Fruit fly (Drosophila melanogaster) whole organism, embryonic: Measurements from ENCODE around the gene GAPcenA.

Experiments used
- Adf1 ChIP-seq: fragments of 200-800 bp; sonication (Bioruptor generic); IDR thresholded peaks from 2 replicates; pipeline ENCODE4 v1.3.6; 2022; ENCODE audit warnings: missing biosample characterization, missing genetic modification characterization
- Asciz ChIP-seq: fragments of 200-800 bp; sonication (Bioruptor generic); optimal IDR thresholded peaks from 2 replicates; lab custom pipeline; 2017; ENCODE audit warnings: missing biosample characterization, mild to moderate bottlenecking, missing genetic modification characterization, missing genetic modification reagents
- BEAF-32 ChIP-seq: fragments of 200-800 bp; sonication (Bioruptor generic); optimal IDR thresholded peaks from 3 replicates; lab custom pipeline; 2017; ENCODE audit warnings: missing biosample characterization, missing genetic modification characterization, mild to moderate bottlenecking, moderate library complexity, missing genetic modification reagents
- CG11456 ChIP-seq: fragments of 200-800 bp; sonication (Bioruptor generic); IDR thresholded peaks from 3 replicates; pipeline ENCODE4 v1.3.6; 2022; ENCODE audit warnings: missing biosample characterization, missing genetic modification characterization
- CG11504 ChIP-seq: fragments of 200-800 bp; sonication (Bioruptor generic); optimal IDR thresholded peaks from 3 replicates; lab custom pipeline; 2019; ENCODE audit warnings: missing biosample characterization, mild to moderate bottlenecking, missing genetic modification characterization, moderate library complexity
- CG12659 ChIP-seq: fragments of 200-800 bp; sonication (Bioruptor generic); optimal IDR thresholded peaks from 3 replicates; lab custom pipeline; 2017; ENCODE audit warnings: mild to moderate bottlenecking, missing biosample characterization, missing genetic modification reagents, missing genetic modification characterization
- CG15269 ChIP-seq: fragments of 200-800 bp; sonication (Bioruptor generic); optimal IDR thresholded peaks from 2 replicates; lab custom pipeline; 2018; ENCODE audit warnings: missing biosample characterization, mild to moderate bottlenecking, missing genetic modification characterization, moderate library complexity
- CG15514 ChIP-seq: fragments of 200-800 bp; sonication (Bioruptor generic); optimal IDR thresholded peaks from 3 replicates; lab custom pipeline; 2017; ENCODE audit warnings: missing biosample characterization, missing genetic modification characterization, mild to moderate bottlenecking, moderate library complexity, missing genetic modification reagents
- CG16863 ChIP-seq: fragments of 200-800 bp; sonication (Bioruptor generic); optimal IDR thresholded peaks from 3 replicates; lab custom pipeline; 2016; ENCODE audit warnings: missing biosample characterization, missing genetic modification characterization
- CG17912 ChIP-seq: fragments of 200-800 bp; sonication (Bioruptor generic); optimal IDR thresholded peaks from 2 replicates; lab custom pipeline; 2018; ENCODE audit warnings: missing biosample characterization, mild to moderate bottlenecking, missing genetic modification characterization
- CG3726 ChIP-seq: fragments of 200-800 bp; sonication (Bioruptor generic); IDR thresholded peaks from 3 replicates; pipeline ENCODE4, ENCODE4 v1.3.6; 2022; ENCODE audit warnings: missing biosample characterization, missing genetic modification characterization
- CG3838 ChIP-seq: fragments of 200-800 bp; sonication (Bioruptor generic); optimal IDR thresholded peaks from 3 replicates; lab custom pipeline; 2016; ENCODE audit warnings: missing biosample characterization, missing genetic modification characterization
- CG4282 ChIP-seq: fragments of 200-800 bp; sonication (Bioruptor generic); optimal IDR thresholded peaks from 2 replicates; lab custom pipeline; 2016; ENCODE audit warnings: missing biosample characterization, missing genetic modification characterization
- CG6175 ChIP-seq: fragments of 200-800 bp; sonication (Bioruptor generic); IDR thresholded peaks from 3 replicates; pipeline ENCODE4 v1.3.6; 2022; ENCODE audit warnings: missing biosample characterization, missing genetic modification characterization
- CG6765 ChIP-seq: fragments of 200-800 bp; sonication (Bioruptor generic); optimal IDR thresholded peaks from 3 replicates; lab custom pipeline; 2017; ENCODE audit warnings: missing biosample characterization, mild to moderate bottlenecking, missing genetic modification characterization
- CG6854 ChIP-seq: fragments of 200-800 bp; sonication (Bioruptor generic); optimal IDR thresholded peaks from 3 replicates; lab custom pipeline; 2017; ENCODE audit warnings: missing biosample characterization, mild to moderate bottlenecking, missing genetic modification characterization
- CG8290 ChIP-seq, 3 experiments: fragments of 200-800 bp; sonication (Bioruptor generic); optimal IDR thresholded peaks; 2 replicates each; lab custom pipeline; 2016 to 2019; ENCODE audit warnings: missing biosample characterization in 3 of 3, missing genetic modification characterization in 3 of 3, mild to moderate bottlenecking in 2 of 3, moderate library complexity in 1 of 3
- CG9215 ChIP-seq: fragments of 200-800 bp; sonication (Bioruptor generic); IDR thresholded peaks from 2 replicates; pipeline ENCODE4 v1.3.6; 2022; ENCODE audit warnings: missing biosample characterization, missing genetic modification characterization
- CG9932 ChIP-seq: fragments of 200-800 bp; sonication (Bioruptor generic); IDR thresholded peaks from 2 replicates; pipeline ENCODE4 v1.3.6; 2022; ENCODE audit warnings: missing biosample characterization, missing genetic modification characterization
- Camta ChIP-seq: fragments of 200-800 bp; sonication (Bioruptor generic); optimal IDR thresholded peaks from 2 replicates; lab custom pipeline; 2016; ENCODE audit warnings: missing biosample characterization, missing genetic modification characterization
- Deaf1 ChIP-seq: fragments of 200-800 bp; optimal IDR thresholded peaks from 3 replicates; lab custom pipeline; 2019; ENCODE audit warnings: missing biosample characterization, mild to moderate bottlenecking, missing genetic modification characterization, moderate library complexity
- Dfd ChIP-seq, 2 experiments: fragments of >200 bp; optimal IDR thresholded peaks; 2 replicates each; lab custom pipeline; 2017; ENCODE audit warnings: missing biosample characterization in 2 of 2, missing genetic modification characterization in 2 of 2
- Ets65A ChIP-seq: fragments of 200-800 bp; sonication (Bioruptor generic); peaks from one replicate; lab custom pipeline; 2016; ENCODE audit warnings: missing biosample characterization, missing genetic modification characterization
- GATAe ChIP-seq: fragments of 200-800 bp; sonication (Bioruptor generic); conservative IDR thresholded peaks from 2 replicates; pipeline ENCODE4 v1.3.6; 2022; ENCODE audit warnings: missing biosample characterization, missing genetic modification characterization
- Meics ChIP-seq: fragments of 200-800 bp; sonication (Bioruptor generic); optimal IDR thresholded peaks from 2 replicates; lab custom pipeline; 2017; ENCODE audit warnings: missing biosample characterization, mild to moderate bottlenecking, missing genetic modification characterization
- Mrtf ChIP-seq: fragments of 200-800 bp; sonication (Bioruptor generic); IDR thresholded peaks from 3 replicates; pipeline ENCODE4 v1.3.6; 2022; ENCODE audit warnings: missing biosample characterization, missing genetic modification characterization
- Optix ChIP-seq: fragments of 200-800 bp; sonication (Bioruptor generic); IDR thresholded peaks from 3 replicates; pipeline ENCODE4 v1.3.6; 2022; ENCODE audit warnings: missing biosample characterization, missing genetic modification characterization
- Ptx1 ChIP-seq: fragments of 200-800 bp; sonication (Bioruptor generic); IDR thresholded peaks from 2 replicates; pipeline ENCODE4 v1.3.6; 2022; ENCODE audit warnings: missing biosample characterization, missing genetic modification characterization
- Ssrp ChIP-seq: fragments of 200-800 bp; sonication (Bioruptor generic); optimal IDR thresholded peaks from 2 replicates; lab custom pipeline; 2018; ENCODE audit warnings: missing biosample characterization, mild to moderate bottlenecking, missing genetic modification characterization, moderate library complexity
- bbx ChIP-seq: fragments of 200-800 bp; sonication (Bioruptor generic); IDR thresholded peaks from 2 replicates; pipeline ENCODE4 v1.3.6; 2022; ENCODE audit warnings: missing biosample characterization, missing genetic modification characterization; ENCODE audit not compliant: partially characterized antibody
- chinmo ChIP-seq: fragments of 200-800 bp; sonication (Bioruptor generic); IDR thresholded peaks from 4 replicates; pipeline ENCODE4 v1.3.6; 2022; ENCODE audit warnings: missing biosample characterization, missing genetic modification characterization; ENCODE audit not compliant: partially characterized antibody
- crp ChIP-seq, 2 experiments: fragments of 200-800 bp; sonication (Bioruptor generic); optimal IDR thresholded peaks; 2 replicates in 1 of 2; 3 replicates in 1 of 2; lab custom pipeline; 2017; ENCODE audit warnings: missing biosample characterization in 2 of 2, missing genetic modification characterization in 2 of 2, mild to moderate bottlenecking in 1 of 2, moderate library complexity in 1 of 2
- klu ChIP-seq: fragments of 200-800 bp; sonication (Bioruptor generic); IDR thresholded peaks from 2 replicates; pipeline ENCODE4 v1.3.6; 2022; ENCODE audit warnings: missing biosample characterization, missing genetic modification characterization
- kni ChIP-seq: fragments of 200-800 bp; sonication (Bioruptor generic); optimal IDR thresholded peaks from 3 replicates; lab custom pipeline; 2017; ENCODE audit warnings: mild to moderate bottlenecking, missing biosample characterization, missing genetic modification reagents, missing genetic modification characterization
- lbe ChIP-seq: fragments of 200-800 bp; sonication (Bioruptor generic); optimal IDR thresholded peaks from 2 replicates; lab custom pipeline; 2016; ENCODE audit warnings: missing biosample characterization, mild to moderate bottlenecking, missing genetic modification characterization
- lilli ChIP-seq: fragments of 200-800 bp; sonication (Bioruptor generic); optimal IDR thresholded peaks from 3 replicates; lab custom pipeline; 2016; ENCODE audit warnings: missing biosample characterization, missing genetic modification characterization
- nom ChIP-seq: fragments of 200-800 bp; sonication (Bioruptor generic); optimal IDR thresholded peaks from 2 replicates; lab custom pipeline; 2017; ENCODE audit warnings: missing biosample characterization, missing genetic modification characterization, mild to moderate bottlenecking, moderate library complexity, missing genetic modification reagents
- pita ChIP-seq: fragments of 200-800 bp; sonication (Bioruptor generic); optimal IDR thresholded peaks from 2 replicates; lab custom pipeline; 2017; ENCODE audit warnings: missing biosample characterization, mild to moderate bottlenecking, missing genetic modification characterization
- pros ChIP-seq: fragments of 200-800 bp; sonication (Bioruptor generic); optimal IDR thresholded peaks from 3 replicates; lab custom pipeline; 2019; ENCODE audit warnings: missing biosample characterization, mild to moderate bottlenecking, missing genetic modification characterization, moderate library complexity
- sd ChIP-seq: fragments of 200-800 bp; sonication (Bioruptor generic); optimal IDR thresholded peaks from 3 replicates; lab custom pipeline; 2018; ENCODE audit warnings: missing biosample characterization, mild to moderate bottlenecking, missing genetic modification characterization, moderate library complexity
- sens ChIP-seq: fragments of 200-800 bp; sonication (Bioruptor generic); peaks from one replicate; lab custom pipeline; 2016; ENCODE audit warnings: missing biosample characterization, missing genetic modification characterization
- sisA ChIP-seq: fragments of 200-800 bp; sonication (Bioruptor generic); IDR thresholded peaks from 2 replicates; pipeline ENCODE4 v1.3.6; 2022; ENCODE audit warnings: missing biosample characterization, missing genetic modification characterization
- twi ChIP-seq: fragments of 200-800 bp; optimal IDR thresholded peaks from 2 replicates; lab custom pipeline; 2019; ENCODE audit warnings: missing biosample characterization, mild to moderate bottlenecking, missing genetic modification characterization, moderate library complexity
- unc-4 ChIP-seq: fragments of 200-800 bp; sonication (Bioruptor generic); IDR thresholded peaks from 2 replicates; pipeline ENCODE4 v1.3.6; 2022; ENCODE audit warnings: missing biosample characterization, missing genetic modification characterization; ENCODE audit not compliant: partially characterized antibody
- unpg ChIP-seq: fragments of 200-800 bp; sonication (Bioruptor generic); optimal IDR thresholded peaks from 3 replicates; lab custom pipeline; 2018; ENCODE audit warnings: missing biosample characterization, mild to moderate bottlenecking, missing genetic modification characterization, moderate library complexity
- vvl ChIP-seq: fragments of 200-800 bp; sonication (Bioruptor generic); IDR thresholded peaks from 2 replicates; pipeline ENCODE4 v1.3.6; 2022; ENCODE audit warnings: missing biosample characterization, missing genetic modification characterization
- wor ChIP-seq: fragments of 200-800 bp; sonication (Bioruptor generic); IDR thresholded peaks from 2 replicates; pipeline ENCODE4 v1.3.6; 2022; ENCODE audit warnings: missing biosample characterization, missing genetic modification characterization
- zen ChIP-seq: fragments of 200-800 bp; sonication (Bioruptor generic); optimal IDR thresholded peaks from 3 replicates; lab custom pipeline; 2018; ENCODE audit warnings: missing biosample characterization, mild to moderate bottlenecking, missing genetic modification characterization, moderate library complexity

GAPcenA gene

dm6 chr3L:8371538-8371937 is 25.2 kb downstream of the GAPcenA start:
- TF ChIP-seq wor (GFP tag; lab: Robert Waterston, UW) (no peak), CG6765 (no peak)

- TF ChIP-seq Deaf1 (tag; lab: Kevin White, UChicago) (peak; percentile 80), vvl (GFP tag; lab: Robert Waterston, UW) (peak; percentile 48; the same call in 1 of the 2 replicates), Meics (GFP tag; lab: Kevin White, UChicago) (no peak), pita (no peak), crp (GFP tag; optimal IDR thresholded peaks at IDR 0.05; lab: Kevin White, UChicago) (no peak), Dfd (GFP tag; optimal IDR thresholded peaks at IDR 0.05; lab: Kevin White, UChicago) (peak in 1 of 2 experiments; percentile 89), GATAe (GFP tag; lab: Robert Waterston, UW) (no peak), Adf1 (peak; percentile 73), BEAF-32 (GFP tag; lab: Kevin White, UChicago) (no peak), CG4282 (GFP tag; lab: Kevin White, UChicago) (no peak), Camta (GFP tag; lab: Kevin White, UChicago) (no peak), sens (peak; percentile 14), kni (GFP tag; lab: Kevin White, UChicago) (no peak), CG6175 (GFP tag; lab: Robert Waterston, UW) (peak; percentile 75; the same call in 2 of the 3 replicates), CG6854 (no peak), Optix (GFP tag; lab: Robert Waterston, UW) (no peak), CG9932 (GFP tag; lab: Robert Waterston, UW) (0 out of 2 replicates have a peak, but pooled peaks have one; percentile 16), chinmo (GFP tag; lab: Robert Waterston, UW) (0 out of 4 replicates have a peak, but pooled peaks have one; percentile 72), lbe (GFP tag; lab: Kevin White, UChicago) (no peak), nom (GFP tag; lab: Kevin White, UChicago) (peak; percentile 24), CG3838 (GFP tag; lab: Kevin White, UChicago) (no peak), CG11504 (peak; percentile 96), unpg (no peak), Ssrp (tag; lab: Kevin White, UChicago) (no peak), Ets65A (GFP tag; lab: Kevin White, UChicago) (peak; percentile 35), klu (0 out of 2 replicates have a peak, but pooled peaks have one; percentile 23), Asciz (GFP tag; lab: Kevin White, UChicago) (no peak), bbx (GFP tag; lab: Robert Waterston, UW) (0 out of 2 replicates have a peak, but pooled peaks have one; percentile 8), CG11456 (GFP tag; lab: Robert Waterston, UW) (0 out of 3 replicates have a peak, but pooled peaks have one; percentile 5), CG3726 (GFP tag; lab: Robert Waterston, UW) (no peak)
These were observed 25.7 kb downstream of the GAPcenA start, which contains the start of gene ImpE1 for dm6 chr3L:8372035-8372434. TSS of gene ImpE1 (plus strand) at chr3L:8372405.

- no peak for TF ChIP-seq Ptx1
- no peak for TF ChIP-seq CG9215 (GFP tag; lab: Robert Waterston, UW)
- no peak for TF ChIP-seq CG12659 (GFP tag; lab: Kevin White, UChicago)
- TF ChIP-seq pros (GFP tag; lab: Kevin White, UChicago): peak; percentile 76
- no peak for TF ChIP-seq CG3838 (GFP tag; lab: Kevin White, UChicago)
- no peak for TF ChIP-seq zen
- peak; percentile 11 for TF ChIP-seq sens
- TF ChIP-seq kni (GFP tag; lab: Kevin White, UChicago): peak; percentile 20
- TF ChIP-seq CG8290 (GFP tag; optimal IDR thresholded peaks at IDR 0.05; lab: Kevin White, UChicago): no peak
- TF ChIP-seq CG8290 (tag; optimal IDR thresholded peaks at IDR 0.05; lab: Kevin White, UChicago): no peak
- TF ChIP-seq twi: no peak
- TF ChIP-seq CG16863 (GFP tag; lab: Kevin White, UChicago): no peak
- peak; percentile 14 for TF ChIP-seq sd (tag; lab: Kevin White, UChicago)
- no peak for TF ChIP-seq lilli (GFP tag; lab: Kevin White, UChicago)
- no peak for TF ChIP-seq CG15514 (GFP tag; lab: Kevin White, UChicago)
- TF ChIP-seq unc-4 (GFP tag; lab: Robert Waterston, UW): no peak
- TF ChIP-seq sisA: no peak
- peak; percentile 62 for TF ChIP-seq Ets65A (GFP tag; lab: Kevin White, UChicago)
- TF ChIP-seq CG17912 (GFP tag; lab: Kevin White, UChicago): no peak
- peak; percentile 70 for TF ChIP-seq CG15269
- no peak for TF ChIP-seq Mrtf (GFP tag; lab: Robert Waterston, UW)
These were observed 27.7 kb downstream of the GAPcenA start for dm6 chr3L:8374107-8374506.
